Fruit fly (Drosophila melanogaster) whole organism, embryonic: Measurements from ENCODE around the gene CG6277.

Source experiments
- Asciz ChIP-seq: fragments of 200-800 bp; sonication (Bioruptor generic); optimal IDR thresholded peaks from 2 replicates; lab custom pipeline; 2017; ENCODE audit warnings: missing biosample characterization, mild to moderate bottlenecking, missing genetic modification characterization, missing genetic modification reagents
- Bdp1 ChIP-seq: fragments of 200-800 bp; sonication (Bioruptor generic); optimal IDR thresholded peaks from 3 replicates; lab custom pipeline; 2016; ENCODE audit warnings: missing biosample characterization, missing genetic modification characterization
- CG11504 ChIP-seq: fragments of 200-800 bp; sonication (Bioruptor generic); optimal IDR thresholded peaks from 3 replicates; lab custom pipeline; 2019; ENCODE audit warnings: missing biosample characterization, mild to moderate bottlenecking, missing genetic modification characterization, moderate library complexity
- CG11723 ChIP-seq: fragments of 200-800 bp; sonication (Bioruptor generic); optimal IDR thresholded peaks from 2 replicates; lab custom pipeline; 2017; ENCODE audit warnings: missing biosample characterization, mild to moderate bottlenecking, missing genetic modification characterization
- CG12155 ChIP-seq: fragments of 200-800 bp; sonication (Bioruptor generic); optimal IDR thresholded peaks from 3 replicates; lab custom pipeline; 2016; ENCODE audit warnings: missing biosample characterization, missing genetic modification characterization
- CG12236 ChIP-seq: fragments of 200-800 bp; sonication (Bioruptor generic); optimal IDR thresholded peaks from 2 replicates; lab custom pipeline; 2016; ENCODE audit warnings: missing biosample characterization, missing genetic modification characterization
- CG13424 ChIP-seq: fragments of 200-800 bp; sonication (Bioruptor generic); optimal IDR thresholded peaks from 2 replicates; lab custom pipeline; 2019; ENCODE audit warnings: missing biosample characterization, mild to moderate bottlenecking, missing genetic modification characterization, moderate library complexity
- CG14667 ChIP-seq: fragments of 200-800 bp; sonication (Bioruptor generic); IDR thresholded peaks from 2 replicates; pipeline ENCODE4 v1.3.6; 2022; ENCODE audit warnings: missing biosample characterization, missing genetic modification characterization
- CG14860 ChIP-seq: fragments of 200-800 bp; sonication (Bioruptor generic); IDR thresholded peaks from 3 replicates; pipeline ENCODE4 v1.3.6; 2022; ENCODE audit warnings: missing biosample characterization, missing genetic modification characterization; ENCODE audit not compliant: partially characterized antibody
- CG1603 ChIP-seq: fragments of 200-800 bp; sonication (Bioruptor generic); optimal IDR thresholded peaks from 2 replicates; lab custom pipeline; 2019; ENCODE audit warnings: missing biosample characterization, mild to moderate bottlenecking, missing genetic modification characterization, moderate library complexity
- CG18619 ChIP-seq: fragments of 200-800 bp; sonication (Bioruptor generic); optimal IDR thresholded peaks from 3 replicates; lab custom pipeline; 2017; ENCODE audit warnings: missing biosample characterization, mild to moderate bottlenecking, missing genetic modification characterization
- CG31224 ChIP-seq: fragments of 200-800 bp; sonication (Bioruptor generic); IDR thresholded peaks from 2 replicates; pipeline ENCODE4 v1.3.6; 2022; ENCODE audit warnings: missing biosample characterization, missing genetic modification characterization
- CG3163 ChIP-seq: fragments of 200-800 bp; sonication (Bioruptor generic); optimal IDR thresholded peaks from 3 replicates; lab custom pipeline; 2016; ENCODE audit warnings: missing biosample characterization, missing genetic modification characterization
- CG34376 ChIP-seq: fragments of 200-800 bp; sonication (Bioruptor generic); optimal IDR thresholded peaks from 2 replicates; lab custom pipeline; 2018; ENCODE audit warnings: missing biosample characterization, mild to moderate bottlenecking, missing genetic modification characterization
- CG34422 ChIP-seq: fragments of 200-800 bp; sonication (Bioruptor generic); IDR thresholded peaks from 3 replicates; pipeline ENCODE4 v1.3.6; 2022; ENCODE audit warnings: missing biosample characterization, missing genetic modification characterization
- CG5180 ChIP-seq: fragments of 200-800 bp; sonication (Bioruptor generic); optimal IDR thresholded peaks from 3 replicates; lab custom pipeline; 2017; ENCODE audit warnings: missing biosample characterization, missing genetic modification characterization, mild to moderate bottlenecking, moderate library complexity, missing genetic modification reagents
- CG6689 ChIP-seq: fragments of 200-800 bp; sonication (Bioruptor generic); IDR thresholded peaks from 2 replicates; pipeline ENCODE4 v1.3.6; 2022; ENCODE audit warnings: missing biosample characterization, missing genetic modification characterization
- CG8089 ChIP-seq: fragments of 200-800 bp; sonication (Bioruptor generic); optimal IDR thresholded peaks from 3 replicates; lab custom pipeline; 2016; ENCODE audit warnings: missing biosample characterization, missing genetic modification characterization
- Dp ChIP-seq: fragments of 200-800 bp; sonication (Bioruptor generic); optimal IDR thresholded peaks from 2 replicates; lab custom pipeline; 2018; ENCODE audit warnings: missing biosample characterization, mild to moderate bottlenecking, missing genetic modification characterization, moderate library complexity
- Dref ChIP-seq: fragments of 200-800 bp; sonication (Bioruptor generic); IDR thresholded peaks from 2 replicates; pipeline ENCODE4 v1.3.6; 2022; ENCODE audit warnings: missing biosample characterization, missing genetic modification characterization
- Fer1 ChIP-seq: fragments of 200-800 bp; sonication (Bioruptor generic); optimal IDR thresholded peaks from 2 replicates; lab custom pipeline; 2017; ENCODE audit warnings: missing biosample characterization, mild to moderate bottlenecking, missing genetic modification characterization
- HLH3B ChIP-seq: fragments of 200-800 bp; sonication (Bioruptor generic); IDR thresholded peaks from 2 replicates; pipeline ENCODE4 v1.3.6; 2022; ENCODE audit warnings: missing biosample characterization, missing genetic modification characterization
- HLH54F ChIP-seq: fragments of 200-800 bp; sonication (Bioruptor generic); optimal IDR thresholded peaks from 3 replicates; lab custom pipeline; 2016; ENCODE audit warnings: missing biosample characterization, missing genetic modification characterization
- HmgZ ChIP-seq: fragments of 200-800 bp; sonication (Bioruptor generic); optimal IDR thresholded peaks from 2 replicates; lab custom pipeline; 2018; ENCODE audit warnings: missing biosample characterization, mild to moderate bottlenecking, missing genetic modification characterization
- Hmr ChIP-seq: fragments of 200-800 bp; sonication (Bioruptor generic); optimal IDR thresholded peaks from 3 replicates; lab custom pipeline; 2017; ENCODE audit warnings: mild to moderate bottlenecking, missing biosample characterization, missing genetic modification reagents, missing genetic modification characterization
- Hr51 ChIP-seq, 2 experiments: fragments of 200-800 bp; sonication (Bioruptor generic); optimal IDR thresholded peaks; 2 replicates in 1 of 2; 3 replicates in 1 of 2; lab custom pipeline; 2016 to 2018; ENCODE audit warnings: missing biosample characterization in 2 of 2, missing genetic modification characterization in 2 of 2, mild to moderate bottlenecking in 1 of 2, moderate library complexity in 1 of 2
- Rx ChIP-seq: fragments of 200-800 bp; sonication (Bioruptor generic); IDR thresholded peaks from 2 replicates; pipeline ENCODE4 v1.3.6; 2022; ENCODE audit warnings: missing biosample characterization, missing genetic modification characterization
- Sry-β ChIP-seq: fragments of 200-800 bp; sonication (Bioruptor generic); optimal IDR thresholded peaks from 2 replicates; lab custom pipeline; 2018; ENCODE audit warnings: missing biosample characterization, mild to moderate bottlenecking, missing genetic modification characterization, moderate library complexity
- Tbp ChIP-seq: fragments of >200 bp; optimal IDR thresholded peaks from 2 replicates; lab custom pipeline; 2018; ENCODE audit warnings: missing biosample characterization, missing genetic modification characterization
- ab ChIP-seq: fragments of 200-800 bp; sonication (Bioruptor generic); optimal IDR thresholded peaks from 2 replicates; lab custom pipeline; 2016; ENCODE audit warnings: missing biosample characterization, missing genetic modification characterization
- ash1 ChIP-seq: fragments of 200-800 bp; sonication (Bioruptor generic); optimal IDR thresholded peaks from 2 replicates; lab custom pipeline; 2018; ENCODE audit warnings: missing biosample characterization, mild to moderate bottlenecking, missing genetic modification characterization
- bigmax ChIP-seq: fragments of 200-800 bp; sonication (Bioruptor generic); optimal IDR thresholded peaks from 2 replicates; lab custom pipeline; 2018; ENCODE audit warnings: missing biosample characterization, mild to moderate bottlenecking, missing genetic modification characterization
- chm ChIP-seq: fragments of 200-800 bp; sonication (Bioruptor generic); IDR thresholded peaks from 2 replicates; pipeline ENCODE4 v1.3.6; 2022; ENCODE audit warnings: missing biosample characterization, missing genetic modification characterization
- corto ChIP-seq: fragments of 200-800 bp; sonication (Bioruptor generic); optimal IDR thresholded peaks from 2 replicates; lab custom pipeline; 2016; ENCODE audit warnings: missing biosample characterization, mild to moderate bottlenecking, missing genetic modification characterization, moderate library complexity
- crp ChIP-seq, 2 experiments: fragments of 200-800 bp; sonication (Bioruptor generic); optimal IDR thresholded peaks; 2 replicates in 1 of 2; 3 replicates in 1 of 2; lab custom pipeline; 2017; ENCODE audit warnings: missing biosample characterization in 2 of 2, missing genetic modification characterization in 2 of 2, mild to moderate bottlenecking in 1 of 2, moderate library complexity in 1 of 2
- cwo ChIP-seq: fragments of 200-800 bp; sonication (Bioruptor generic); optimal IDR thresholded peaks from 3 replicates; lab custom pipeline; 2017; ENCODE audit warnings: missing biosample characterization, missing genetic modification characterization, mild to moderate bottlenecking, moderate library complexity, missing genetic modification reagents
- ems ChIP-seq: fragments of 200-800 bp; sonication (Bioruptor generic); optimal IDR thresholded peaks from 3 replicates; lab custom pipeline; 2016; ENCODE audit warnings: missing biosample characterization, missing genetic modification characterization
- nau ChIP-seq: fragments of 200-800 bp; sonication (Bioruptor generic); optimal IDR thresholded peaks from 3 replicates; lab custom pipeline; 2017; ENCODE audit warnings: missing biosample characterization, mild to moderate bottlenecking, missing genetic modification characterization, missing genetic modification reagents
- odd ChIP-seq: fragments of 200-800 bp; sonication (Bioruptor generic); optimal IDR thresholded peaks from 2 replicates; lab custom pipeline; 2017; ENCODE audit warnings: missing biosample characterization, mild to moderate bottlenecking, missing genetic modification characterization
- otp ChIP-seq: fragments of 200-800 bp; sonication (Bioruptor generic); IDR thresholded peaks from 3 replicates; pipeline ENCODE4, ENCODE4 v1.3.6; 2022; ENCODE audit warnings: missing biosample characterization, missing genetic modification characterization
- psq ChIP-seq: fragments of 200-800 bp; sonication (Bioruptor generic); optimal IDR thresholded peaks from 2 replicates; lab custom pipeline; 2017; ENCODE audit warnings: missing biosample characterization, missing genetic modification characterization
- tin ChIP-seq: fragments of 200-800 bp; sonication (Bioruptor generic); optimal IDR thresholded peaks from 3 replicates; lab custom pipeline; 2016; ENCODE audit warnings: missing biosample characterization, missing genetic modification characterization
- toy ChIP-seq: fragments of 200-800 bp; sonication (Bioruptor generic); IDR thresholded peaks from 2 replicates; pipeline ENCODE4 v1.3.6; 2022; ENCODE audit warnings: missing biosample characterization, missing genetic modification characterization
- vvl ChIP-seq: fragments of 200-800 bp; sonication (Bioruptor generic); IDR thresholded peaks from 2 replicates; pipeline ENCODE4 v1.3.6; 2022; ENCODE audit warnings: missing biosample characterization, missing genetic modification characterization
- yki ChIP-seq: fragments of >200 bp; optimal IDR thresholded peaks from 3 replicates; lab custom pipeline; 2018
- zen2 ChIP-seq: fragments of 200-800 bp; sonication (Bioruptor generic); IDR thresholded peaks from 3 replicates; pipeline ENCODE4 v1.3.6; 2022; ENCODE audit warnings: missing biosample characterization, missing genetic modification characterization; ENCODE audit not compliant: partially characterized antibody

Gene CG6277

dm6 chr3R:27069810-27070625, 47.0 kb upstream of the CG6277 start, which contains the start of gene spz (continued):
- no peak for TF ChIP-seq tin (GFP tag; lab: Kevin White, UChicago)
- TF ChIP-seq CG8089 (GFP tag; lab: Kevin White, UChicago) = no peak
- TF ChIP-seq CG31224 (GFP tag; lab: Robert Waterston, UW) = no peak
- TF ChIP-seq zen2 (GFP tag; lab: Robert Waterston, UW) = no peak
- TF ChIP-seq vvl (GFP tag; lab: Robert Waterston, UW) = peak; percentile 52
- TF ChIP-seq otp (GFP tag; lab: Robert Waterston, UW) = no peak
- no peak for TF ChIP-seq CG5180 (GFP tag; lab: Kevin White, UChicago)
- no peak for TF ChIP-seq HmgZ (tag; lab: Kevin White, UChicago)
- TF ChIP-seq Tbp = no peak
- peak; percentile 43 for TF ChIP-seq Hmr (GFP tag; lab: Kevin White, UChicago)
- no peak for TF ChIP-seq Sry-β
- TF ChIP-seq CG1603 (tag; lab: Kevin White, UChicago) = peak; percentile 50
- peak; percentile 22 for TF ChIP-seq CG34376 (GFP tag; lab: Kevin White, UChicago)
- TF ChIP-seq CG18619 (GFP tag; lab: Kevin White, UChicago) = no peak
- TF ChIP-seq CG3163 = no peak
- peak; percentile 14; the same call in 1 of the 2 replicates for TF ChIP-seq HLH3B
- no peak for TF ChIP-seq HLH54F (GFP tag; lab: Kevin White, UChicago)
- no peak for TF ChIP-seq Asciz (GFP tag; lab: Kevin White, UChicago)
- TF ChIP-seq CG11504 (tag; lab: Kevin White, UChicago) = peak; percentile 58
- TF ChIP-seq ash1 (GFP tag; lab: Kevin White, UChicago) = no peak
- no peak for TF ChIP-seq CG14667 (GFP tag; lab: Robert Waterston, UW)
- TF ChIP-seq ab (GFP tag; lab: Kevin White, UChicago) = no peak
- peak; percentile 4 for TF ChIP-seq CG13424 (tag; lab: Kevin White, UChicago)
- no peak for TF ChIP-seq CG11723
- TF ChIP-seq Fer1 = no peak
- no peak for TF ChIP-seq ems (GFP tag; lab: Kevin White, UChicago)
- no peak for TF ChIP-seq corto (GFP tag; lab: Kevin White, UChicago)
- TF ChIP-seq Dp (GFP tag; lab: Kevin White, UChicago) = no peak
- no peak for TF ChIP-seq yki (lab: Kevin White, UChicago)
- no peak for TF ChIP-seq Bdp1 (GFP tag; lab: Kevin White, UChicago)
- no peak for TF ChIP-seq toy (GFP tag; lab: Robert Waterston, UW)
- TF ChIP-seq CG12236 = no peak
- TF ChIP-seq CG6689 (GFP tag; lab: Robert Waterston, UW) = 0 out of 2 replicates have a peak, but pooled peaks have one; percentile 26
- TF ChIP-seq nau = no peak
- no peak for TF ChIP-seq psq (GFP tag; lab: Kevin White, UChicago)
- no peak for TF ChIP-seq cwo
- TF ChIP-seq crp (GFP tag; optimal IDR thresholded peaks at IDR 0.05; lab: Kevin White, UChicago) = peak in 1 of 2 experiments; percentile 40
- no peak for TF ChIP-seq Dref (GFP tag; lab: Robert Waterston, UW)
- TF ChIP-seq chm (GFP tag; lab: Robert Waterston, UW) = no peak
- TF ChIP-seq CG34422 (GFP tag; lab: Robert Waterston, UW) = 0 out of 3 replicates have a peak, but pooled peaks have one; percentile 48
- TF ChIP-seq Hr51 (GFP tag; optimal IDR thresholded peaks at IDR 0.05; lab: Kevin White, UChicago) = peak in 1 of 2 experiments; percentile 44
- no peak for TF ChIP-seq bigmax (GFP tag; lab: Kevin White, UChicago)
- TF ChIP-seq odd (GFP tag; lab: Kevin White, UChicago) = no peak
- TF ChIP-seq CG12155 (GFP tag; lab: Kevin White, UChicago) = no peak
- TF ChIP-seq Rx (GFP tag; lab: Robert Waterston, UW) = no peak
- 0 out of 3 replicates have a peak, but pooled peaks have one; percentile 41 for TF ChIP-seq CG14860 (GFP tag; lab: Robert Waterston, UW)
